Fruit fly (Drosophila melanogaster) whole organism, embryonic: ENCODE measurements around the gene Pstk.

Experiments
- Atf6 ChIP-seq: fragments of 200-800 bp; sonication (Bioruptor generic); IDR thresholded peaks from 2 replicates; pipeline ENCODE4 v1.3.6; 2022; ENCODE audit warnings: missing biosample characterization, missing genetic modification characterization
- BEAF-32 ChIP-seq: fragments of 200-800 bp; sonication (Bioruptor generic); optimal IDR thresholded peaks from 3 replicates; lab custom pipeline; 2017; ENCODE audit warnings: missing biosample characterization, missing genetic modification characterization, mild to moderate bottlenecking, moderate library complexity, missing genetic modification reagents
- BtbVII ChIP-seq: fragments of 200-800 bp; sonication (Bioruptor generic); optimal IDR thresholded peaks from 3 replicates; lab custom pipeline; 2017; ENCODE audit warnings: missing biosample characterization, mild to moderate bottlenecking, missing genetic modification characterization
- CG10321 ChIP-seq: fragments of 200-800 bp; sonication (Bioruptor generic); IDR thresholded peaks from 2 replicates; pipeline ENCODE4 v1.3.6; 2022; ENCODE audit warnings: missing biosample characterization, missing genetic modification characterization
- CG11456 ChIP-seq: fragments of 200-800 bp; sonication (Bioruptor generic); IDR thresholded peaks from 3 replicates; pipeline ENCODE4 v1.3.6; 2022; ENCODE audit warnings: missing biosample characterization, missing genetic modification characterization
- CG12155 ChIP-seq: fragments of 200-800 bp; sonication (Bioruptor generic); optimal IDR thresholded peaks from 3 replicates; lab custom pipeline; 2016; ENCODE audit warnings: missing biosample characterization, missing genetic modification characterization
- CG12391 ChIP-seq: fragments of 200-800 bp; sonication (Bioruptor generic); optimal IDR thresholded peaks from 3 replicates; lab custom pipeline; 2018; ENCODE audit warnings: missing biosample characterization, mild to moderate bottlenecking, missing genetic modification characterization, moderate library complexity
- CG12769 ChIP-seq: fragments of 200-800 bp; sonication (Bioruptor generic); optimal IDR thresholded peaks from 2 replicates; lab custom pipeline; 2019; ENCODE audit warnings: missing biosample characterization, mild to moderate bottlenecking, missing genetic modification characterization, moderate library complexity
- CG13424 ChIP-seq: fragments of 200-800 bp; sonication (Bioruptor generic); optimal IDR thresholded peaks from 2 replicates; lab custom pipeline; 2019; ENCODE audit warnings: missing biosample characterization, mild to moderate bottlenecking, missing genetic modification characterization, moderate library complexity
- CG15269 ChIP-seq: fragments of 200-800 bp; sonication (Bioruptor generic); optimal IDR thresholded peaks from 2 replicates; lab custom pipeline; 2018; ENCODE audit warnings: missing biosample characterization, mild to moderate bottlenecking, missing genetic modification characterization, moderate library complexity
- CG1529 ChIP-seq: fragments of 200-800 bp; sonication (Bioruptor generic); optimal IDR thresholded peaks from 3 replicates; lab custom pipeline; 2018; ENCODE audit warnings: missing biosample characterization, missing genetic modification characterization
- CG15696 ChIP-seq: fragments of 200-800 bp; sonication (Bioruptor generic); optimal IDR thresholded peaks from 2 replicates; lab custom pipeline; 2019; ENCODE audit warnings: missing biosample characterization, mild to moderate bottlenecking, missing genetic modification characterization, moderate library complexity
- CG17328 ChIP-seq: fragments of 200-800 bp; sonication (Bioruptor generic); IDR thresholded peaks from 2 replicates; pipeline ENCODE4 v1.3.6; 2022; ENCODE audit warnings: missing biosample characterization, missing genetic modification characterization
- CG1832 ChIP-seq: fragments of 200-800 bp; sonication (Bioruptor generic); optimal IDR thresholded peaks from 2 replicates; lab custom pipeline; 2017; ENCODE audit warnings: missing biosample characterization, mild to moderate bottlenecking, missing genetic modification characterization, inconsistent platforms
- CG2199 ChIP-seq: fragments of 200-800 bp; sonication (Bioruptor generic); IDR thresholded peaks from 3 replicates; pipeline ENCODE4 v1.3.6; 2022; ENCODE audit warnings: missing biosample characterization, missing genetic modification characterization
- CG3407 ChIP-seq: fragments of 200-800 bp; sonication (Bioruptor generic); optimal IDR thresholded peaks from 2 replicates; lab custom pipeline; 2018; ENCODE audit warnings: missing biosample characterization, mild to moderate bottlenecking, missing genetic modification characterization
- CG8478 ChIP-seq: fragments of >200 bp; optimal IDR thresholded peaks from 2 replicates; lab custom pipeline; 2018
- CG8765 ChIP-seq: fragments of 200-800 bp; sonication (Bioruptor generic); IDR thresholded peaks from 2 replicates; pipeline ENCODE4 v1.3.6; 2022; ENCODE audit warnings: missing biosample characterization, missing genetic modification characterization
- CTCF ChIP-seq: fragments of 200-800 bp; sonication (Bioruptor generic); optimal IDR thresholded peaks from 2 replicates; lab custom pipeline; 2017; ENCODE audit warnings: missing biosample characterization, mild to moderate bottlenecking, missing genetic modification characterization, moderate library complexity
- CkIIα-i1 ChIP-seq: fragments of 200-800 bp; sonication (Bioruptor generic); IDR thresholded peaks from 2 replicates; pipeline ENCODE4 v1.3.6; 2022; ENCODE audit warnings: missing biosample characterization, missing genetic modification characterization
- D19B ChIP-seq: fragments of 200-800 bp; sonication (Bioruptor generic); optimal IDR thresholded peaks from 2 replicates; lab custom pipeline; 2017; ENCODE audit warnings: missing biosample characterization, mild to moderate bottlenecking, missing genetic modification characterization
- HHEX ChIP-seq: fragments of 200-800 bp; sonication (Bioruptor generic); optimal IDR thresholded peaks from 3 replicates; lab custom pipeline; 2017; ENCODE audit warnings: missing biosample characterization, mild to moderate bottlenecking, missing genetic modification characterization, missing genetic modification reagents
- Hand ChIP-seq: fragments of 200-800 bp; sonication (Bioruptor generic); optimal IDR thresholded peaks from 2 replicates; lab custom pipeline; 2017; ENCODE audit warnings: mild to moderate bottlenecking, missing biosample characterization, missing genetic modification reagents, missing genetic modification characterization
- Hr3 ChIP-seq: fragments of 200-800 bp; sonication (Bioruptor generic); optimal IDR thresholded peaks from 3 replicates; lab custom pipeline; 2016; ENCODE audit warnings: missing biosample characterization, missing genetic modification characterization
- MESR4 ChIP-seq: fragments of 200-800 bp; sonication (Bioruptor generic); optimal IDR thresholded peaks from 2 replicates; lab custom pipeline; 2018; ENCODE audit warnings: missing biosample characterization, mild to moderate bottlenecking, missing genetic modification characterization, moderate library complexity
- NFAT ChIP-seq: fragments of 200-800 bp; sonication (Bioruptor generic); IDR thresholded peaks from 2 replicates; pipeline ENCODE4 v1.3.6; 2022; ENCODE audit warnings: missing biosample characterization, missing genetic modification characterization
- Ptx1 ChIP-seq: fragments of 200-800 bp; sonication (Bioruptor generic); IDR thresholded peaks from 2 replicates; pipeline ENCODE4 v1.3.6; 2022; ENCODE audit warnings: missing biosample characterization, missing genetic modification characterization
- Side ChIP-seq: fragments of 200-800 bp; sonication (Bioruptor generic); optimal IDR thresholded peaks from 2 replicates; lab custom pipeline; 2016; ENCODE audit warnings: missing biosample characterization, missing genetic modification characterization
- Spps ChIP-seq: fragments of 200-800 bp; sonication (Bioruptor generic); optimal IDR thresholded peaks from 2 replicates; lab custom pipeline; 2018; ENCODE audit warnings: missing biosample characterization, mild to moderate bottlenecking, missing genetic modification characterization
- Sry-β ChIP-seq: fragments of 200-800 bp; sonication (Bioruptor generic); optimal IDR thresholded peaks from 2 replicates; lab custom pipeline; 2018; ENCODE audit warnings: missing biosample characterization, mild to moderate bottlenecking, missing genetic modification characterization, moderate library complexity
- Xbp1 ChIP-seq: fragments of 200-800 bp; sonication (Bioruptor generic); optimal IDR thresholded peaks from 3 replicates; lab custom pipeline; 2016; ENCODE audit warnings: missing biosample characterization, mild to moderate bottlenecking, missing genetic modification characterization
- Xrp1 ChIP-seq: fragments of 200-800 bp; sonication (Bioruptor generic); IDR thresholded peaks from 2 replicates; pipeline ENCODE4 v1.3.6; 2022; ENCODE audit warnings: missing biosample characterization, missing genetic modification characterization
- abd-A ChIP-seq: fragments of 200-800 bp; sonication (Bioruptor generic); optimal IDR thresholded peaks from 3 replicates; lab custom pipeline; 2019; ENCODE audit warnings: missing biosample characterization, mild to moderate bottlenecking, missing genetic modification characterization, moderate library complexity
- amos ChIP-seq: fragments of 200-800 bp; sonication (Bioruptor generic); IDR thresholded peaks from 2 replicates; pipeline ENCODE4 v1.3.6; 2022; ENCODE audit warnings: missing biosample characterization, missing genetic modification characterization; ENCODE audit not compliant: partially characterized antibody
- ase ChIP-seq: fragments of 200-800 bp; sonication (Bioruptor generic); IDR thresholded peaks from 3 replicates; pipeline ENCODE4 v1.3.6; 2022; ENCODE audit warnings: missing biosample characterization, missing genetic modification characterization
- corto ChIP-seq: fragments of 200-800 bp; sonication (Bioruptor generic); optimal IDR thresholded peaks from 2 replicates; lab custom pipeline; 2016; ENCODE audit warnings: missing biosample characterization, mild to moderate bottlenecking, missing genetic modification characterization, moderate library complexity
- croc ChIP-seq: fragments of 200-800 bp; sonication (Bioruptor generic); conservative IDR thresholded peaks from 3 replicates; pipeline ENCODE4 v1.3.6; 2022; ENCODE audit warnings: missing biosample characterization, missing genetic modification characterization
- danr ChIP-seq: fragments of 200-800 bp; sonication (Bioruptor generic); IDR thresholded peaks from 2 replicates; pipeline ENCODE4 v1.3.6; 2022; ENCODE audit warnings: missing biosample characterization, missing genetic modification characterization
- dysf ChIP-seq: fragments of 200-800 bp; sonication (Bioruptor generic); IDR thresholded peaks from 3 replicates; pipeline ENCODE4 v1.3.6; 2022; ENCODE audit warnings: missing biosample characterization, missing genetic modification characterization
- grau ChIP-seq: fragments of 200-800 bp; optimal IDR thresholded peaks from 3 replicates; lab custom pipeline; 2019; ENCODE audit warnings: missing biosample characterization, mild to moderate bottlenecking, missing genetic modification characterization, moderate library complexity
- gt ChIP-seq: fragments of 200-800 bp; sonication (Bioruptor generic); IDR thresholded peaks from 2 replicates; pipeline ENCODE4 v1.3.6; 2022; ENCODE audit warnings: missing biosample characterization, missing genetic modification characterization
- lola ChIP-seq, 3 experiments: fragments of >200 bp in 2 of 3; fragments of 200-800 bp in 1 of 3; sonication (Bioruptor generic) in 1 of 3; optimal IDR thresholded peaks; 2 replicates each; lab custom pipeline; 2017 to 2019; ENCODE audit warnings: missing biosample characterization in 3 of 3, missing genetic modification characterization in 3 of 3, mild to moderate bottlenecking in 1 of 3, moderate library complexity in 1 of 3
- nau ChIP-seq: fragments of 200-800 bp; sonication (Bioruptor generic); optimal IDR thresholded peaks from 3 replicates; lab custom pipeline; 2017; ENCODE audit warnings: missing biosample characterization, mild to moderate bottlenecking, missing genetic modification characterization, missing genetic modification reagents
- pho ChIP-seq: fragments of 200-800 bp; sonication (Bioruptor generic); optimal IDR thresholded peaks from 2 replicates; lab custom pipeline; 2016; ENCODE audit warnings: missing biosample characterization, missing genetic modification characterization
- pzg ChIP-seq: fragments of 200-800 bp; sonication (Bioruptor generic); optimal IDR thresholded peaks from 3 replicates; lab custom pipeline; 2018; ENCODE audit warnings: missing biosample characterization, mild to moderate bottlenecking, missing genetic modification characterization, moderate library complexity
- ranshi ChIP-seq: fragments of 200-800 bp; sonication (Bioruptor generic); IDR thresholded peaks from 2 replicates; pipeline ENCODE4 v1.3.6; 2022; ENCODE audit warnings: missing biosample characterization, missing genetic modification characterization
- sim ChIP-seq: fragments of 200-800 bp; sonication (Bioruptor generic); IDR thresholded peaks from 2 replicates; pipeline ENCODE4 v1.3.6; 2022; ENCODE audit warnings: missing biosample characterization, missing genetic modification characterization
- sisA ChIP-seq: fragments of 200-800 bp; sonication (Bioruptor generic); IDR thresholded peaks from 2 replicates; pipeline ENCODE4 v1.3.6; 2022; ENCODE audit warnings: missing biosample characterization, missing genetic modification characterization
- toy ChIP-seq: fragments of 200-800 bp; sonication (Bioruptor generic); IDR thresholded peaks from 2 replicates; pipeline ENCODE4 v1.3.6; 2022; ENCODE audit warnings: missing biosample characterization, missing genetic modification characterization
- vvl ChIP-seq: fragments of 200-800 bp; sonication (Bioruptor generic); IDR thresholded peaks from 2 replicates; pipeline ENCODE4 v1.3.6; 2022; ENCODE audit warnings: missing biosample characterization, missing genetic modification characterization

Pstk gene

DNA sequence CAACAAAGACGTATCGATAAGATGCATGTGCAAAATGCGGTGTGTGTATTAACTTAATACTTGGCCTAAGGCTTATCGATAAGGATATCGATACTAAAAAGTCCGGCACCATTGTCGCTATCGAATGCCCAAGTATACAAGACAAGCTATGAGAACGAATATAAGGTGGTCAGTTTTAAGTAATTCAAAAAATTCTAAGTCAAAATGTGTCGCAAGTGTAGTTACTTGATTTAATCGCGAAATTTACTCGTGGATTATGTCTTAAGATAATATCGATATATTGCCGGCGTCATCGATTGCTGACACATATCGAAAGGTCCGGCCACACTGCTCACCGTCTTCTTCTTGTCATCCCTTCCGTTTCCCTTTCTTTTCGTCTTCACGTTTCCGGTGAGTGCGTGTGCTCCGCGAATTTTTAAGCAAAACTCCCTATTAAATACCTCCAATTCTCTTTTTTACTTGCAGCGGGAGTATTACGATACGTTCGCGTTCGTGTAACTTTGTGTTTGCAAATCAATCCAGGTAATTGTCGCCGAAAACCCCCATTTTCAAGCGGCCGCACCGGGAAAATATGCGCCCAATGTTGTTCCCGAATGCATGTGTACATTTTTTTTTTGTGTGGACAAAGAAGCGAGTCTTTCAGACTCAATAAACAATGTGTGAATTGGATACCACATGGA, 20.5 kb downstream of the Pstk start, which contains the start of gene RpS10b (continued):
- TF ChIP-seq lola (GFP tag; optimal IDR thresholded peaks at IDR 0.05; lab: Kevin White, UChicago) (peak in 1 of 3 experiments; percentile 70), grau (tag; lab: Kevin White, UChicago) (peak; percentile 81), ranshi (GFP tag; lab: Robert Waterston, UW) (peak; percentile 75), toy (GFP tag; lab: Robert Waterston, UW) (peak; percentile 54), pzg (peak; percentile 82), Hand (peak; percentile 90), danr (GFP tag; lab: Robert Waterston, UW) (peak; percentile 32; the same call in 1 of the 2 replicates), Spps (peak; percentile 65), CG12155 (GFP tag; lab: Kevin White, UChicago) (peak; percentile 62), pho (GFP tag; lab: Kevin White, UChicago) (peak; percentile 85), corto (GFP tag; lab: Kevin White, UChicago) (no peak), vvl (peak; percentile 76), CG8478 (no peak), abd-A (tag; lab: Kevin White, UChicago) (no peak), Sry-β (GFP tag; lab: Kevin White, UChicago) (peak; percentile 56), Xbp1 (GFP tag; lab: Kevin White, UChicago) (peak; percentile 68), CG10321 (0 out of 2 replicates have a peak, but pooled peaks have one; percentile 25), CG12391 (tag; lab: Kevin White, UChicago) (peak; percentile 87), dysf (GFP tag; lab: Robert Waterston, UW) (peak; percentile 81), HHEX (GFP tag; lab: Kevin White, UChicago) (peak; percentile 95), Side (GFP tag; lab: Kevin White, UChicago) (peak; percentile 78), gt (GFP tag; lab: Robert Waterston, UW) (0 out of 2 replicates have a peak, but pooled peaks have one; percentile 32), CG1529 (peak; percentile 84), sim (peak; percentile 80), MESR4 (GFP tag; lab: Kevin White, UChicago) (peak; percentile 97), BtbVII (GFP tag; lab: Kevin White, UChicago) (peak; percentile 94), CG15696 (peak; percentile 32), CG3407 (GFP tag; lab: Kevin White, UChicago) (peak; percentile 86), Ptx1 (GFP tag; lab: Robert Waterston, UW) (peak; percentile 61), CkIIα-i1 (GFP tag; lab: Robert Waterston, UW) (0 out of 2 replicates have a peak, but pooled peaks have one; percentile 17), nau (GFP tag; lab: Kevin White, UChicago) (peak; percentile 96), sisA (GFP tag; lab: Robert Waterston, UW) (peak; percentile 55; the same call in 1 of the 2 replicates), croc (GFP tag; lab: Robert Waterston, UW) (peak; percentile 60; the same call in 2 of the 3 replicates), Atf6 (peak; percentile 61; the same call in 1 of the 2 replicates), CG11456 (GFP tag; lab: Robert Waterston, UW) (peak; percentile 90), CG15269 (tag; lab: Kevin White, UChicago) (peak; percentile 78), NFAT (GFP tag; lab: Robert Waterston, UW) (peak; percentile 85), Hr3 (GFP tag; lab: Kevin White, UChicago) (peak; percentile 63), CG12769 (tag; lab: Kevin White, UChicago) (peak; percentile 78), CG1832 (GFP tag; lab: Kevin White, UChicago) (no peak), D19B (peak; percentile 86), CG13424 (tag; lab: Kevin White, UChicago) (peak; percentile 60), CG17328 (GFP tag; lab: Robert Waterston, UW) (peak; percentile 89), BEAF-32 (GFP tag; lab: Kevin White, UChicago) (peak; percentile 98), ase (peak; percentile 78), CG8765 (GFP tag; lab: Robert Waterston, UW) (peak; percentile 29; the same call in 1 of the 2 replicates), amos (GFP tag; lab: Robert Waterston, UW) (peak; percentile 88), CTCF (GFP tag; lab: Kevin White, UChicago) (peak; percentile 69), CG2199 (GFP tag; lab: Robert Waterston, UW) (0 out of 3 replicates have a peak, but pooled peaks have one; percentile 51), Xrp1 (GFP tag; lab: Robert Waterston, UW) (0 out of 2 replicates have a peak, but pooled peaks have one; percentile 6)
